Fruit fly (Drosophila melanogaster) whole organism, larva: ENCODE results near the gene CG31288.

Source experiments
- noc ChIP-seq: fragments of 200-800 bp; sonication (Bioruptor generic); optimal IDR thresholded peaks from 3 replicates; lab custom pipeline; 2019; ENCODE audit warnings: missing biosample characterization, mild to moderate bottlenecking, missing genetic modification characterization, moderate library complexity

CG31288 gene

DNA sequence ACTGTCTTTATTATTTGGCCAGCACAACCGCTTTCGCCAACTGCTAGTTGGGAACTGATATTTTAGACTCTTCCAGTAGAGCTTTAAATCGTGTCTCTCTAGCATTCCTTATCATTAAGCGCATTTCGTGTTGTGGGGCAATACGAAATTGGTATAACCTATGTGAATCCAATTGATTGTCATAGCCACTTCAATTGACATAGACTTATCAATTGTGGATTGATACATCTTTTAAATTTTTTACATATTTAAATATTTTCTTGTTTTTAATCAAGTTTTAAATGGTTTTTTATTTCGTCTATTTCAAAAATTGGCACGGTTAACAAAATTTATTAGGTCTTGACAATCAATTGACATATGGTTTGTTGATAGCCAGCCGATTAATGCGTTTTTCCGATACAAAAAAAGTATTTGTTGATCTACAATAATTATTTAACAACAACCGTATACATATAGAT lies at the start of gene CG31288:
Gene CG31288 (minus strand): TSS at position 51 of the 458 bp plus-strand sequence.
- no peak for TF ChIP-seq noc (tag; lab: Kevin White, UChicago)

DNA sequence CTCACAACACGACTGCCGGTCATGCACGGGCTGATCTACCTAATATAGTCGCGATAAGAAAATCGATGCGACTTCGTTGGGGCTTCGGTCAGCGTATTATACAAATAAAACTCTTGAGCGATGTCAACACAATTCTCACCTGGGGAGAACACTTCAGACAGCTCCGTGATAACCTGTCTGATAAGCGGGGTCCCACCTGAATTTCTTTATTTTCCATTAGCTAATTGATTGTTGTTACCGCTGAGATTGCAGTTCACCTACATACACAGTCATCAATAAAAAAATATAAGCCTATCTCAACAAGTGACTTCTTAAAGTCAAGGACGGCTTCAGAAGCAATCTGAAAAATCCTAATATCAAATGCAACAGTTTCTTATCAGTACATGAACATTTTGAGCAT lies 47.5 kb upstream of the CG31288 start, which contains the start of gene tobi:
Gene tobi (minus strand): TSS at position 23 of the 400 bp plus-strand sequence.
- TF ChIP-seq noc (tag; lab: Kevin White, UChicago): no peak

DNA sequence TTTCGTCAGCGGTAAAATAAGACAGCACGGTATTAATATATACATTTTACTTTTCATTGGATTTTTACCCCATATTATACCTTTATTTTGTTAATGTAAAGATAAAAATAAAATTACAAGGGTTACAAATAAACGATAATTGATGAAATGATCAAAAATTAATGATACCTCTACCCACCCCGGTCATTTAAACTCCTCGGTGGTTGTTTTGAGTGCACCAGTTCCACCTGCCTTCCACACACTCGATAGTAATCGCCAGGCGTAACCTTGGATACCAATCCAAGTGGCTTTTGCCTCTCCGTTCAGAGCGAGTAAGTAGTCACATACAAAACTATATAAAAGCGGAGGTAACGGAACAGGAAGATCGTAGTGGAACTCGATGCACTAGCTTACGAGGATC lies 40.6 kb upstream of the CG31288 start, which contains the start of gene rha:
Gene rha (plus strand): TSS at position 301 of the 400 bp plus-strand sequence.
- TF ChIP-seq noc (tag; lab: Kevin White, UChicago): no peak

DNA sequence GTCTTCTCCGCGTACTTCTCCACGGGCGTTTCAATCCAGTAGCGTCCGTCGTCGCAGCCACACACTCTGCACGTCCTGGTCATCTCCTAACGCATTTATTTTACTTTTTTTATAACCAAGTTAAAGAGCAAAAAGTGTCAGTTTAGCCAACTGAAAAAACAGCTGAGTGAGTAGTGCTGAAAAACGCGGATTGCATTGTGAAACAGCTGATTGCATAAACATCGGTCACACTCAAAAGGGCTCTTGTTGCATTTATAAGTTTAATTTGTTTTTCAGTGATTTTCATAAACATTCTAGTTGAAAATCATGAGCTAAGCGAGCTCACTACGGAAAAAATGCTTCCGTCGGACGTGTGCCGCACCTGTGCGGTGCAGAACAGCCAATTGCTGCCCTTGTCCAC lies 35.7 kb upstream of the CG31288 start, which contains the start of the genes CG10669 and CG11902:
Gene CG10669 (minus strand): TSS at position 179 of the 400 bp plus-strand sequence.
Gene CG11902 (plus strand): TSS at position 193 of the 400 bp plus-strand sequence.
- no peak for TF ChIP-seq noc (tag; lab: Kevin White, UChicago)

DNA sequence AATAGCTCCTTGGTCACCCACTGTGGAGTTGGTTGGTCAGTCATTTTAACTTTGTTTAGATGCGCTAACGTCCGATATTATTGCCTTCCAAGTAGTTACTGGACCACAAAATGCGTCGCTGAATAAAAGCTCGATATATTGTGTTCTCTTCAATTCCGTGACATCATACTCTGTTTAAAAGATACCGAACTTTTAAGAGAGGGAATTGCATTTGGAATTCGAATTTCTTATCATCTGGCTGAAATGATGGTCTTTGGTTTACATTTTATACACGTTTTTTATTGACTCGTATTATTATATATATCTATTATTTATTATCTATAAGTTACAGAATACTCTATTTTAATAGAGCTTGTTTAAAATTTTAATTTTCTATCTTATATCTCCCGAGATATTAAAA lies 31.7 kb upstream of the CG31288 start, which contains the start of gene CHKov2:
Gene CHKov2 (minus strand): TSS at position 101 of the 400 bp plus-strand sequence.
- TF ChIP-seq noc (tag; lab: Kevin White, UChicago): no peak

DNA sequence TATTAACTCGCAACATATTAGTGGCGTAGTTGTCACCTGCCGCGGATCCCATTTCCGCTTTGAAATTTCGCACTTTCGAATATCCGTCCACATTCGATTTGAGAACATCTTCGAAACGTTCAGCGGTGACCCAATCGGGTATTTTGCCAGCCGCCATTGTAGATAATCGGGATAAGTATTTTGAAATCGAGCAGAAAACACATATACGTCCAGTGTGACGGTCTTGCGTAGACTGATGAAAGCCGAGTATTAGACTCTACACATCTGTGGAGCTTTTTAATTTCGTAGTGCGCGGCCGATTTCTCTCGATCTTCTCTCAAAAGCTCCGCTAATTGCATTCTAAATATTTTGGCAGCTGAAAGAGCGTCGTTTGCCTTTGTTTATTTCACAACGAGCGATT lies 29.7 kb upstream of the CG31288 start, which contains the start of gene CHKov1:
Gene CHKov1 (minus strand): TSS at position 238 of the 400 bp plus-strand sequence.
- peak; percentile 48 for TF ChIP-seq noc (tag; lab: Kevin White, UChicago)

DNA sequence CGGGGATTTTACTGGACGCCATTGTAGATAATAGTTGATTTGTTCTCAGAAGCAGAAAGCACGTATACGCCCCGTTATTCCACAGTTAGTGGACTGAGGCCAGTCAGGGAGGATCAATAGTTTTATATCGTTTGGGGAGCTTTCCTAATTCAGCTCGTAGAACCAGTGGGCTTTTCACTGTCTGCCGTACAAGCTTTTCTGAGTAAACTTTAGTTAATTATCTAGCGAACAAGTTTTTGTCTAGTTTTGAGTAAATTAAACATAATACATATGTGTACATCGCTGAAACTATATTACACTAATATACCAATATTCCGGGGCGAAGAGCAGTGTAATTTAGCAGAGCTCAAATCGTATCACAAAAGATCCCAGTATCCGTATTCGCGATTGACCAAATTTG lies 23.3 kb upstream of the CG31288 start, which contains the start of gene CG10562:
Gene CG10562 (minus strand): TSS at position 101 of the 400 bp plus-strand sequence.
- TF ChIP-seq noc (tag; lab: Kevin White, UChicago): no peak

DNA sequence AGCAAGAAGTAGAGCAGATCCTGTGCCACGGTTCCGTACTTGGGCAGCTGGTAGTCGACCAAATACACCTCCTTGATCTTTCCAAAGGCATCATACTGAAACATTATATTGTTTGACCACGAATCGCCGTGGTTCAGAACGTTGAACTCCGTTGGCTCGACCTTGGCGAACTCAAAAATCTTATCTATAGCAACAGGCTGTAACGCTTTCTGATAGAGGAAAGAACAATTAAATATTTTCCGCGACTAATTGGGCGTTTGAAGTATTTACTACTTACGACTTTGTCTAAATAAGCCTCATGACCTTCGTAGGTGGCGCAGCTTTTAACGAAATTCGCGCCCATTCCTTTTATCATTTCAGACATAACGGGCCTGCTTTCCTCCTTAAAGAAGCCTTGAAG lies 22.3 kb upstream of the CG31288 start:
- no peak for TF ChIP-seq noc (tag; lab: Kevin White, UChicago)

DNA sequence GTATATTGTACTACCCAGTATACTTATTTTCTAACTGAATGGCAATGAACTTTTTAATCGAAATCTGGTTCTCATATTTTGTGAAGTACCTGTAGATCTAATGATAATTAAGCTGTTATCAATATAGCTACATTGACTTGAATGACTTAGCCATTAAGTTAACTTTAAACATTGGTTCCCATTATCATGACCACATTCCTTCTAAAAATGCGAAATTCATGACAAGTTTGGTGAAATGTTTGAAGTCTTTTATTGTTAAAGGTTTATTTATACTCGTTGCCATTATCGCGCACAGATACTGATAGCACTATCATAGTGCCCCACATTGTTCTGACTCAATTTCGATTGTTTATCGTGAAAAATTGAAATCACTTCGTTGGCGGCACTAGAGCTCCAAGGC lies 21.5 kb upstream of the CG31288 start:
- peak; percentile 34 for TF ChIP-seq noc (tag; lab: Kevin White, UChicago)

DNA sequence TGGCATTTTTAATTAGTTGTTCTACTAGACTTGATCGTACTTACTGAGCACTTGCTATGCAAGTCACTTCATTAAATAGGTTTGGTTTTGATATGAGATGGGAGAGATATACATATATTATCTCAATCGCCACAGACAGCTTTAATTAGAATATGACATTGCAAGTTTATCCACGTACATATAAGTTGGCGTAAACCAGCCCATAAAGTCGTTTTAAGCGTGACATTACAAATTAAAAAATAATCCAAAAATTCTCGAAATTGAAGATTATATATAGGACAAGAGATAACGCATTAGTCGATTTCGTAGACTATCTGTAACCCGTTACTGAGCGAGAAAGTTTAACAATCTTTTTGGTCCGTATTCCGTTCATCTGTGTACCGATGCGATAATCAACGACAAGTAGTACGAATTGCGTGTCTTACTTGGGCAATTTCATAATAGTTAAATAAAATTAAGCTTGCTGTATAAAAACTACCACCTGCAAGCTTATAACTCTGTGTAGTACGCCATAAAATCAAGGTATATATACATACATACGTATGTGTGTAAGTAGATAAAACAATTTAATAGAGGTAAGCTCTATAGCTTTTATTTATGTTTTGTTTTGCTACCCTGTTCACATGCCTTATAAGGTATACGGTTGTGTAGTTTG lies 20.8 kb upstream of the CG31288 start, which contains the start of gene CG10560:
Gene CG10560 (minus strand): TSS at position 51 of the 655 bp plus-strand sequence.
- no peak for TF ChIP-seq noc (tag; lab: Kevin White, UChicago)

DNA sequence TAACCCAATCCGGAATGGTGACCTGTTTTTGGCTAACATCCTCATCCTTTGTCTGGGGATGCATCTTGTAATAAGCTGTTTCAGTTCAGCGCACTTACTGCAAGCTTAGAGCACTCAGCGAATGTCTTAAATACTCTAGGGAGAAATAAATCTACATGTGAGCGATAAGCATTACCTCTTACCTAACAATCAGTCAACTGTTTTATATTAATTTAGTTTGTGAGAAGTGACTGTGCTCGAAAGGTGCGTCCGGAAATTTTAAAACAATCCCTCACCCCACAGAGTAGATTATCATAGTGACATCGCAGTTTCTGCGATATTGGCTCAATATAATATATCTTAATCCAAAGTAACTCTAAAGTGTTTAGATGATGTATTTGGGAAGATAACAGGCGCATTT lies 18.7 kb upstream of the CG31288 start, which contains the start of gene CG10553:
Gene CG10553 (minus strand): TSS at position 101 of the 400 bp plus-strand sequence.
- no peak for TF ChIP-seq noc (tag; lab: Kevin White, UChicago)

DNA sequence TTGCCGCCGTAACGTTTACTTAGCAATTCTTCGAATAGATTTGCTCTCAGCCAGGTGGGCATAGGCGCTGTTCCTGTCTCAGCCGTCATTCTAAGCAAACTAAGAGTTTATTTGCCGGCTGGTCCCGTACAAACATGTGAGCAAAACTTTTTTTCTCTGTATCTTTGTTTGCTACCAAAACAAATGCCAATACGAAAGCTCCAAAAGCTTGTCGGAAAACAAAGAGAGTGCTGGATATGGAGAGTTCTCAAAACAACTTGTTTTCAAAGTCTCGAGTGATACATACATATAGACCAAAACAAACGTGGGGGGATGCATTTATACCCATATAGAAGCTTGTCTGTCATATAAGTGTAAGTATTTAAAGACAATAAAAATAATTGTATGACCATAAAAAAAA lies 16.7 kb upstream of the CG31288 start, which contains the start of gene CG10559:
Gene CG10559 (minus strand): TSS at position 101 of the 400 bp plus-strand sequence.
- TF ChIP-seq noc (tag; lab: Kevin White, UChicago): no peak

DNA sequence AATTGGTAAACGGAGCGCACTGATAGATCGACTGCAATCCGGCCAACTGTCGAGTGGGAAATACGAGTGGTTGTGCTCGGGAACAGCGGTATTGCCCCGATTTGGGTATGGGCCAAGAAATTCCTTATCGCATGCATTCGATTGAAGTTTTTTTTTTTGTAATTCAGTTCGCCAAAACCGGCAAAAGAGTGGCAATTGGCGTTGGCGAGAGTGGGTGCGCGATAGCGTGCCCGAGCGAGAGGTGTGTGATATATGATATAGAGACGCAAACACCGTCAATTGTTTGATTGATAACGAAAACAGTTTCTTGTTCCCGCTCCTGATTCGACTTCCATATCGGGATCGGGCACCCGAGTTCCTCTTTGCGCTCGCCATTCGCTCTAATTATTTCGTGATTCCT lies 14.4 kb upstream of the CG31288 start, which contains the start of gene CG31087:
Gene CG31087 (minus strand): TSS at position 63 of the 400 bp plus-strand sequence.
- TF ChIP-seq noc (tag; lab: Kevin White, UChicago): no peak

DNA sequence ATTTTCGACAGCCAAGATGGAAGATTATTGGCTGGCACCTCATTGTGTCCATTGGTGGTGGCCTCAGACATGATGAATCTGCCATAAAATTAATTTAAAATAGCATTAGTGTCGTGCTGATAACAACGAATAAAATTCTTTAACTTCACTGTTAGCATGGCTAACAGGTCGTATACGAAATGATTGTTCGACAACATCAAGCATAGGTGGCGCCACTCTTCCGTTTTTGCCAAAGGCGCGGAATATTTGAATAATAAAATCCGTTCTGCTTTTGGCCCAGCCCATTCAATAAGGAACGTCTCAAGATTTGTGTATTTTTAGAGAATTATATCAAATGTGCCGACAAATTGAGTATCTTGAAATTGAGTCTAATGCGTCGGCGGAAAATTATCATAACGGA lies 13.2 kb upstream of the CG31288 start:
- TF ChIP-seq noc (tag; lab: Kevin White, UChicago): no peak

DNA sequence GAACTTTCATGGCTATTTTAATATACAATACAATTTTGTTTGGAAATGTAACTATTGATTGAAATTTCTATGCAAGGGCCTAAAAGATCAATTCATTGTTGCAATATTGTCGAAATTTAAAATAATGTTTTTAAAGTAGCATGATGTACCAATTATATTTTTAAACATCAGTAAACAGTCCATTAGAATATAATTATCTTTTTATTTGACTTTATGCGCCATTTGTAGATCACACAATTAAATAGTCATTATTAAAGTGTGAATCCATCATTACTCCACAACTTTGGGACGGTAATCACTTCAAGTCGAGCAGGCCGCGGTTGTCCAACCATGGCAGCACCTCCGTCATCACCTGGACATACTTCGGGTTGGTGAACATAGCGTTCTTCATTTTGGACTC lies 11.5 kb upstream of the CG31288 start, which contains the start of gene CG31099:
Gene CG31099 (minus strand): TSS at position 101 of the 400 bp plus-strand sequence.
- no peak for TF ChIP-seq noc (tag; lab: Kevin White, UChicago)

DNA sequence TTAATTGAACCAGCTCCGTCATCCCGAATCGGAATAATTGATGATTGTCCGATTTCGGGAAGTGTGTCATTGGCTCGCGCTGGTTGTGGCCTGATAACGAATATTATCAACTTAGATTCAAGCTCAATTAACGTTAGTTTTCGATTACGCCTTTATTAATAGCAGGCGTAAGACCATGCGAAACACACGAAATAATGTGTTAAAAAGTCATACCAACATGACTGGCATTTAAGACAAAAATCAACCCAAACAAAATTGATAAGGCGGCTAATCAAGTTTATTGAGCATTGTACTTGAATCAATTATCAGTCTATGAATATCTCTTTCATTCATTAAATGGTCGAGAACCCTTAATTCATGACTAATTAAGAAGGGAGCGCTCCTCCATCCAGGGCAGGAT lies 9.8 kb upstream of the CG31288 start:
- peak; percentile 1 for TF ChIP-seq noc (tag; lab: Kevin White, UChicago)
